Worm (Caenorhabditis elegans): ENCODE results near the gene cua-1.

The cua-1 gene

ce11 chrIII:13465918-13466592 is 10.9 kb upstream of the cua-1 start, which contains the start of gene cdk-5:
cdk-5 (minus strand) TSS chrIII:13466342.
- TF ChIP-seq zfp-2 (tag; optimal IDR thresholded peaks at IDR 0.05) (peak; percentile 86), nhr-237 (tag; optimal IDR thresholded peaks at IDR 0.05) (no peak), attf-4 (tag; optimal IDR thresholded peaks at IDR 0.05) (no peak), nhr-77 (tag; optimal IDR thresholded peaks at IDR 0.05) (no peak), zip-2 (tag; optimal IDR thresholded peaks at IDR 0.05) (no peak), D1046.2 (GFP tag; IDR thresholded peaks at IDR 0.05) (no peak; the same call in 1 of the 2 replicates), arid-1 (GFP tag; conservative IDR thresholded peaks at IDR 0.05) (0 out of 2 replicates have a peak, but pooled peaks have one; percentile 39), ceh-20 (GFP tag; IDR thresholded peaks at IDR 0.05) (peak; percentile 49; the same call in 1 of the 2 replicates), lim-7 (GFP tag; IDR thresholded peaks at IDR 0.05) (no peak), hlh-30 (tag; optimal IDR thresholded peaks at IDR 0.05; ENCODE audit: insufficient read depth) (peak; percentile 86), nhr-6 (tag; optimal IDR thresholded peaks at IDR 0.05) (peak; percentile 87), fkh-10 (GFP tag; optimal IDR thresholded peaks at IDR 0.05) (peak; percentile 33), F44E2.7 (GFP tag; IDR thresholded peaks at IDR 0.05) (no peak), php-3 (GFP tag; IDR thresholded peaks at IDR 0.05) (no peak), mxl-3 (GFP tag; optimal IDR thresholded peaks at IDR 0.05) (no peak), zip-11 (GFP tag; IDR thresholded peaks at IDR 0.05) (no peak), pqm-1 (tag; optimal IDR thresholded peaks at IDR 0.05) (no peak), ztf-7 (tag; optimal IDR thresholded peaks at IDR 0.05) (peak; percentile 90), ZK337.2 (GFP tag; IDR thresholded peaks at IDR 0.05) (no peak), lsy-2 (tag; optimal IDR thresholded peaks at IDR 0.05) (peak; percentile 48 to 97), lir-3 (tag; optimal IDR thresholded peaks at IDR 0.05) (no peak), unc-39 (tag; optimal IDR thresholded peaks at IDR 0.05) (no peak), sdz-12 (GFP tag; optimal IDR thresholded peaks at IDR 0.05) (no peak), unc-130 (GFP tag; optimal IDR thresholded peaks at IDR 0.05) (no peak), aha-1 (tag) (peak; percentile 95), nhr-102 (tag; optimal IDR thresholded peaks at IDR 0.05) (peak; percentile 80), madf-5 (GFP tag; IDR thresholded peaks at IDR 0.05) (no peak), Y105C5A.15 (GFP tag; IDR thresholded peaks at IDR 0.05) (no peak), dve-1 (tag; optimal IDR thresholded peaks at IDR 0.05; ENCODE audit: insufficient read depth) (peak; percentile 93), set-16 (GFP tag; IDR thresholded peaks at IDR 0.05) (no peak), Y5F2A.4 (GFP tag; optimal IDR thresholded peaks at IDR 0.05) (no peak), rbr-2 (tag; optimal IDR thresholded peaks at IDR 0.05) (peak; percentile 83), saeg-2 (GFP tag; IDR thresholded peaks at IDR 0.05) (no peak), nhr-11 (tag; optimal IDR thresholded peaks at IDR 0.05) (peak; percentile 79), ceh-82 (tag; optimal IDR thresholded peaks at IDR 0.05) (no peak), Y48G9A.11 (GFP tag; IDR thresholded peaks at IDR 0.05) (no peak), gei-8 (GFP tag; optimal IDR thresholded peaks at IDR 0.05) (no peak), lin-1 (GFP tag; IDR thresholded peaks at IDR 0.05) (0 out of 2 replicates have a peak, but pooled peaks have one; percentile 6), lin-13 (GFP tag; optimal IDR thresholded peaks at IDR 0.05) (peak; percentile 51), hmg-1.1 (GFP tag; IDR thresholded peaks at IDR 0.05) (peak; percentile 83), daf-8 (GFP tag; IDR thresholded peaks at IDR 0.05) (no peak), T26A8.4 (GFP tag; IDR thresholded peaks at IDR 0.05) (peak; percentile 85), pha-4 (GFP tag; IDR thresholded peaks at IDR 0.05) (peak; percentile 73; the same call in 1 of the 2 replicates), pha-4 (tag; optimal IDR thresholded peaks at IDR 0.05) (peak; percentile 28), R02D3.7 (tag; optimal IDR thresholded peaks at IDR 0.05) (no peak), tag-97 (GFP tag; IDR thresholded peaks at IDR 0.05) (no peak), spr-3 (GFP tag; optimal IDR thresholded peaks at IDR 0.05) (no peak), mes-2 (tag; optimal IDR thresholded peaks at IDR 0.05; ENCODE audit: poor library complexity, severe bottlenecking) (peak; percentile 86), snpc-4 (tag; optimal IDR thresholded peaks at IDR 0.05) (no peak), mxl-2 (GFP tag; conservative IDR thresholded peaks at IDR 0.05) (no peak), nhr-10 (tag; optimal IDR thresholded peaks at IDR 0.05) (no peak), F37D6.2 (tag; optimal IDR thresholded peaks at IDR 0.05) (peak; percentile 53)

Measured in whole organism, L4 larva.